Fruit fly (Drosophila melanogaster): ENCODE data around the gene CG46412.
"Not testable (repeated sequence)": the region's sequence is repeated elsewhere in the genome, so short reads cannot be mapped to it uniquely, and the experiment has no call there.

CG46412 gene

DNA sequence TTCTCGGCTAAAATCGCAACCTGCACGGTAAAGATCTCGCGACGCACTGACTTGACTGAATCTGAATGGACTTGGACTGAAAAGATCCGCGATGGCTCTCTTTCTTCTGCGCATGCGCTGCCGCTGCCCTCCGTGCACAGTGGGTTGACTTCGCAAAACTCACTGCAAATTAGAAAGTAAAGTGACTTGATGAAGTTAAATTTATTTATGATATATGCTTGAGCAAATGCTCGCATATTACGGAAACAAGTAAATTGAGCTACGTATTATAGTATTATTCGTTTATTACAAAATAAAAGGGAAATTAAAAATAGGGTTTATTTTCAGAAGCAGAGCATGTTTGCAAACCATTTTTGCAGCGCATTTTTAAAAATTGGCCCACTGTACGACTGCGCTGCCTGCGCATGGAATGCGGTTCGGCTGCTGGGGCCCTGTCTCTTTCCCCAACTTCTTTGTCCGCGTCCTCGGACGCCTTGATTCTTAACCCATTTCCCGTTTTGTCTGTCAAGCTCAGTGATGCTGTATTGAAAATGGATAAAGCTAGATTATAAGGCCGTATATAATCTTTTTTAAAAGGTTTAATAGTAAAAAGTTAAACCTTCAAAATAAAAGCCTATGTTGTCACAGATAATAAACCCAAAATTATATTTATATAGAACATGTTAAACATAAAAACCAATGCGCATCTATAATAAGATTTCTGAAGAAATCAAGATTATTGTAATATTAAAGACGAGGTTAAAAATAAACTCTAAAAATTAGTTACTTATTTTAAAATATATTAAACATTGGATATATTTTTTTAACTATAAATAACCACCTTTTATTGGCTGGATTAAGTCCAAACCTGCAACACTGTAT, 24.1 kb upstream of the CG46412 start, which contains the start of gene rt:
TSS of gene rt (minus strand) at position 51 of the 861 bp plus-strand sequence.
- TF ChIP-seq CG17801 (GFP tag; optimal IDR thresholded peaks at IDR 0.05; ENCODE audit: partially characterized antibody) = peak; percentile 27

DNA sequence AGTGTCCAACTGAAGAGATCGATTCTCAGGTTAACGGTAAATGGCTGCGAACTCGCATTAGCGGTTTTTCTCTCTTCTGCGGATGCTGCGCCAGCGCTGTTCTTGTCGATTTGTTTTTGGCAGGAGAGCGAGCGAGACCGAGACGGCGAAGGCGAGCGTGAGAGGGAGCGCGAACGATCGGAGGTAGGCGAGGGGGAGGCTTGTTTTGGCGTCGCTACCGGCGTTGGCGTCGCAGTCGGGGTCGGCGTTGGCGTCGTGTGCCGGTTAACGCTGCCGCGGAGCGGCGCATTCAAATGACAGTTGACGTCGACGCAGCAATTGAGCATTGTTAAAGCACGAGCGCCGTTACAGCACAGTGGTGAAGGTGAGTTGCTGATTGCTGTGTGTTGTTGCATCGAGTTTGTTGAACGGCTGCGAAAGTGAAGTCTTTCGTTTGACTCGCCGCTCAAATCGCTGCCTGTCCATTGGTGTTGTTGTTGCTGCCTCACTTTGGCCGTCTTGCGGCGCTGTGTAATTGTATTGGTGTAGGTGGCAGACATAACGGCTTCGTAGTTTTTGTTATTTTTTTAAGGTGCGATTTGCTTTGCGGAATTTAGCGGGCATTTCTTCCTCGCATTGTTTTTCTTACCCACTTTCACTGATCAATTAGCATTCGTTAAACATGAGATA, 23.1 kb upstream of the CG46412 start:
- TF ChIP-seq CG17801 (GFP tag; optimal IDR thresholded peaks at IDR 0.05; ENCODE audit: partially characterized antibody) = no peak

DNA sequence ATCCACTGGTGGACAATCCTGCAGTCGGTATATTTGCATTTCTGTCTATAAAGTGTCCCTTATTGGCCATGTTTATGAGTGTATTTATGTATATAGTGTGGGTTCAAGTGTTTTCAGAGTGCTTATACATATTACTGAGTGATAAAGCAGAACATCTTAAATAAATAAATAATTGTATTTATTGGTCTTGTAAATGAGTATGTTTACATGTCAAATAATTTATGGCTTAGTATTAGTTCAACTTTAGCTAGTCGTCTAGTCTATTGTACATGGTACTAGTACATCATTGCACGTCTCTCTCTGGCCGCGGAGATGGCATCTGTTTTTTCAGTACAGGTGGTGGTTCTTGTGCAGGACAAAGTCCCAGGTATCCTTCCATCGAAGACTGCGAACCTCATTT, 20.1 kb upstream of the CG46412 start, which contains the start of gene CG32086:
TSS of gene CG32086 (minus strand) at position 101 of the 400 bp plus-strand sequence.
- no peak for TF ChIP-seq CG17801 (GFP tag; optimal IDR thresholded peaks at IDR 0.05; ENCODE audit: partially characterized antibody)

DNA sequence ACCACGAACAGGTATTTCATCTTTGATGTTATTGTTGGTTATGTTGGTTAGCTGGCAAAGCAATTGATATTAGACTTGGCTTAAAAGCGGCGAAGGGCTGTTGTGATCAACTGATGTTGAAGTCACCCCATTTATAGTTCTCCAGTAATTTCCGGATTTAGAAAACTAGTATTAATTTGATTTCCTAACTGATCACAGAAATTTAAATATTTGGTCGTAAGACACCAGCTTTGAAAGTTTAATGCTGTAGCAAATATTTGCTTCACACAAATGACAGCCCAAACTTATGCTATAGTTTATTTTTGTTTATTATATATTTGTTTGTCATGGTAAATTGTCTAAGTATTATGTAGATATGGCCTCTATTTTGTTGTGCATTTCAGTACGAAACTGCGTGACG, 18.2 kb upstream of the CG46412 start, which contains the start of gene CG33269:
TSS of gene CG33269 (minus strand) at position 101 of the 400 bp plus-strand sequence.
- no peak for TF ChIP-seq CG17801 (GFP tag; optimal IDR thresholded peaks at IDR 0.05; ENCODE audit: partially characterized antibody)

DNA sequence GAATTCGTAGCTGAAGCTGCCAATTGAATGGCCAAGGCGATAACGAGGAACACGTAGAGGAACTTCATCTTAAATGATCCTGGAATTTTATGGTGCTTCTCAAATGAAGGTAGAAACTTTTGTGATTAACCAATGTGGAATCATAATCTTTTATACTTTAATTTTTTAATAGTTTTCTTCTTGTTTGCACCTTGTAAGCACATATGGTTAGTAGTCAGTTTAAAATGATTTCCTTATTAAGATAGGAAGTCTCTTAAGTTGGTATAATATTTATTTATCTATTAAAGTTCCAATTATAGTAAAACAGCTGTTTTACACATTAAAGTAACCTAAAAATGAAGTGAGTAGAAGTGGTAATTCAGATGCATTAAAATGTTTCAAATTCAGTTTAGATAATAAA, 17.0 kb upstream of the CG46412 start, which contains the start of gene CG43391:
TSS of gene CG43391 (minus strand) at position 101 of the 400 bp plus-strand sequence.
- TF ChIP-seq CG17801 (GFP tag; optimal IDR thresholded peaks at IDR 0.05; ENCODE audit: partially characterized antibody) = no peak

DNA sequence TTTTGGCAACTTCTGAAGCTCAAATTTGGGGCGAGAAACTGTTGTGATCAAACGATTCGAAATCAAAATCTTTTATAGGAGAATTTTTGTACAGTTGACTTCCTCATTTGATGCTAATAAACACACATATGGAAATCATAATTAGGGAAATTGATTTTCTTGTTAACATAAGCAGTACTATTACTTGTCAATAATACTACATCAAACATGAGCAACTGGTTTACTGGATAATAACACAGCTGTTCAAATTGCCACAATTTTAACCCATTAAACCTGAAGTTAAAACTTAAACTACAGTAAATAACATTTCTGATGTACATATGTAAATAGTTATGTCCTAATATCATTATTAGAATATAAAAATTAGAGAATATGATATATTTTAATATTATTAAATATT, 16.0 kb upstream of the CG46412 start, which contains the start of gene CG43390:
TSS of gene CG43390 (minus strand) at position 32 of the 400 bp plus-strand sequence.
- TF ChIP-seq CG17801 (GFP tag; optimal IDR thresholded peaks at IDR 0.05; ENCODE audit: partially characterized antibody) = no peak

DNA sequence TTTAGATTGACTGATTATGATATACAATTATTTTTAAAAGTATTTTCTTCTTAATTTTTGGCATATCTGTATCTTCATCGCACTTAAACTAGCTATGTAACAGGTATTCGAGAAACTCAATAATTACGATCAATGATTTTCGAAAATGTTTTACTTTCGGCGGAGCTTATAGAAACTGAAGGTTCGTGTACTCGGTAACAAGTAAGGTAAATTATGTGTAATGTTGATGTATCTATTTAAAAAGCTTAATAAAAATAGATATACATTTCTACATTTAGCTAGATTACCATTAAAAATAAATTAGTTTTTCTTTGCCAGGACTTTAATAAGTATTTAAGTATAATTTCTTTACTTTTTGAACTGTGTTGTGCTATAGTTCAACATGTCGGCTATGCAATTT, 15.0 kb upstream of the CG46412 start:
- TF ChIP-seq CG17801 (GFP tag; optimal IDR thresholded peaks at IDR 0.05; ENCODE audit: partially characterized antibody) = no peak

DNA sequence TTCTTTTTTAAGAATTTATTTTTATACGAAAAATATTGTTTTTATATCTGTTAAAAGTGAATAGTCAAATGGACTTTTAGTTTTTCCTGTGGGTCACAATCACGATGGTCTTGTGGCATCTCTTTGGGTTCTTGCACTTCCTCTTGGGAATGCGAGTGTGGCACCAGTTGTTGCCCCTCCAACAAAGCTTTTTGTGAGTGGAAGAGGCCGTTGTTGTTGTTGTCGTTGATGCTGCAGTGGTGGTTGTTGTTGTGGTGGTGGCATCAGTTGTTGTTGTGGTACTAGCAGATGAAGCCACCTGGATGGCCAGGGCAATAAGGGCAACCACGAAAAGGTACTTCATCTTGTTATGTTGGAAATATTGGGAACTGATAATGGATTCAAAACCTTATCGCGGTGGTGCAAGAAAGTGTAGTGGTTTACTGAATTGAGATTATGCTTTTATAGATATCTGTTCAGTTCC, 14.4 kb upstream of the CG46412 start, which contains the start of gene CG33270:
TSS of gene CG33270 (minus strand) at position 413 of the 463 bp plus-strand sequence.
- TF ChIP-seq CG17801 (GFP tag; optimal IDR thresholded peaks at IDR 0.05; ENCODE audit: partially characterized antibody) = no peak

DNA sequence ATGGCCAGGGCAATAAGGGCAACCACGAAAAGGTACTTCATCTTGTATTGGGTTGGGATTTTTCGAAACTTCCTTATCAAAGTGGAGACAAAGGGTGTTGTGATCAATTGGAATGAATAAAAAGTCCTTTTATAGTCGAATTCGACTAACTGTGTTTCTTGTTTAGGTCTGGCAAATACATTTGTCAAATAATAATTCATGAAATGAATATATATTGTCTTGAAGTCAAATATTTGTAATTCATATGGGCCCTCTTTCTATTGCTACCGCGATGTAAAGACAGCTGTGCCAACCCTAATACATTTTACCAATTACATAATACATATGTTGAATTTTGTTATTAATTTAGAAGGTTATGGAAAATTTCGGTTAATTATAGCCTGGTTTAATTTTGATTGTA, 13.5 kb upstream of the CG46412 start, which contains the start of gene CG33271:
TSS of gene CG33271 (minus strand) at position 101 of the 400 bp plus-strand sequence.
- TF ChIP-seq CG17801 (GFP tag; optimal IDR thresholded peaks at IDR 0.05; ENCODE audit: partially characterized antibody) = no peak

DNA sequence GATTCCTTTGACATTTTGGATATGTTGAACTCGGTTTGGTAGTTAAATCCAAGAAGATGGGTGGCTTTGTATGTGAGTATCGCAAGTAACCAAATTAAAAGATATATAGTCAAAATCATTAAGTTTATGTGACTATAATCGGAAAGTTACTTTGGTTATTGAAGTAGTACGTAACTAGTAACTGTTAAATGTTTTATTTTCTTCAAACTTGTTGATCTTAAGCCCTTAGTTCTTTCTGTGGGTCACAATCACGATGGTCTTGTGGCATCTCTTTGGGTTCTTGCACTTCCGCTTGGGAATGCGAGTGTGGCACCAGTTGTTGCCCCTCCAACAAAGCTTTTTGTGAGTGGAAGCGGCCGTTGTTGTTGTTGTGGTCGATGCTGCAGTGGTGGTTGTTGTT, 13.1 kb upstream of the CG46412 start, which contains the start of gene CG33489:
TSS of gene CG33489 (minus strand) at position 101 of the 400 bp plus-strand sequence.
- not testable (repeated sequence) for TF ChIP-seq CG17801 (GFP tag; optimal IDR thresholded peaks at IDR 0.05; ENCODE audit: partially characterized antibody)

DNA sequence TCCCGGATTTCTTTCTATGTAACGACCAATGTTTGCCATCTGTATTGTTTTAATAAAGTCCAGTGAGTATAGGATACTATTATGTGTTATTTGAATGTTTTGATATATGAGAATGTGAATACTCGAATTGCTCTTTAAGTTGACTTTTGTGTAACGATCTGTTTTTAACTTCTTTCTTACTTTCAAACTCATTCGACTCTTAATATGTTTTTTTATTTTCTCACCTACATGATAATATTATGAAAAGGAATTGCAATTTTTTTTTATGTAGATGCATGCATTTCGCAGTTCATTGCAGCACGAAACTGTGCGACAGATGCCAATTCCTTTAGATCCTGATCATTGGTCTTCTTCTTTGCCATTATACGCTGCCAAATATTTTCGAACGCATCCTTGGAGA, 10.7 kb upstream of the CG46412 start, which contains the start of gene CG33490:
TSS of gene CG33490 (minus strand) at position 101 of the 400 bp plus-strand sequence.
- no peak for TF ChIP-seq CG17801 (GFP tag; optimal IDR thresholded peaks at IDR 0.05; ENCODE audit: partially characterized antibody)

DNA sequence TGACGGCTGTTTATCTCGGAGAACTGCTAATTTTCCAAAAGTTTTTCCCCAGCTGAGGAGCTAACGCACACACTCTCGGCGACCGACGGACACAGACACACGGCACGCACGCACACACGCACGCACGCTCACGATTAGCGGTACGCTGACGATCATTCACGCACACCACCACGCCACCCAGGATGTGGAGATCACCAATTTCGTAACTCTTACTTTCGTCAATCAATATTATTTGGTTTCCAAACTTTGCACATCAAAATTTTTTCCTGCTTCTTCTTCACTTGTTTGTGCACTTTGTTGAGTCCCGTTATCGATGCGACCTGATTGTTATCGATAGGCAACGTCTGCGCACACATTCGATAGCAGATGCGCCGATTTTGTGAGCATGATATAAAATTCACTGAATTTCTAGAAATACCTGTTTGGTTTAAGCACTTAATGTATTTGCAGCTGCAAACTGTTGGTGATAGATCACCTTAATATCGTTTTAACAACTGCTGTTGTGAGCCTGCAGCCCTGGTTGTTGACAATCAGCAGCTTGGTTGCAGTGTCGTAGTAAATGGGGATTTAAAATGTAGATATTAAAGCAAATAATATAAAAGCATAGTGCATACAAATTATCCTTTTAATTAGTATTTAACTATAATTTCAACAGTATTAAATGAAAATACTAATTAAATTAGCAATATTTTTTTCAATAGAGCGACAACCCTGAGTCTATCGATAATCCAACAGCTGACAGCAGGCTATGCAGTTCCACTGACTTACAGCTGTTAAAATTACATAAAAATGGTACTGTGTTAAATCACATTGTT, 1.7 kb downstream of the CG46412 start, which contains the start of the genes CG7394 and Mob2:
TSS of gene CG7394 (plus strand) at position 51 of the 815 bp plus-strand sequence.
TSS of gene Mob2 (minus strand) at position 288 of the 815 bp plus-strand sequence.
- TF ChIP-seq CG17801 (GFP tag; optimal IDR thresholded peaks at IDR 0.05; ENCODE audit: partially characterized antibody) = peak; percentile 86

DNA sequence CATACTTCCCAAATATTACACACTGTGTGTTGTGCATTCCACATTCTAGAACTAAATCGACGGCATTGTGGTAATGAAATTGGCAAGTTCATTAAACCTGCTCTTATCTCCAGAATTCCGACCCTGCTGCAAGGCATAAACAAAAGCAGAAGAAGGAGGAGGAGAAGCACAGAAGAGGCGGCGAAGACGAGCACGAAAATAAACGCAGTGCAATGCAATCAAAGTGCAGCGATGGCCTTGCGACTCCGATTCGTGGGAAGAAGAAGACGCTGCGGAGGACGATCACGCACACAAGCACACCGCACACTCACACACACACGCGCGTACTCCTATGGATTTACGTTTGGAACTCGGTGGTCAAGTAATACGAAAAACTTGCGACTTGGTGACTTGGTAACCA, 3.0 kb downstream of the CG46412 start:
- no peak for TF ChIP-seq CG17801 (GFP tag; optimal IDR thresholded peaks at IDR 0.05; ENCODE audit: partially characterized antibody)

DNA sequence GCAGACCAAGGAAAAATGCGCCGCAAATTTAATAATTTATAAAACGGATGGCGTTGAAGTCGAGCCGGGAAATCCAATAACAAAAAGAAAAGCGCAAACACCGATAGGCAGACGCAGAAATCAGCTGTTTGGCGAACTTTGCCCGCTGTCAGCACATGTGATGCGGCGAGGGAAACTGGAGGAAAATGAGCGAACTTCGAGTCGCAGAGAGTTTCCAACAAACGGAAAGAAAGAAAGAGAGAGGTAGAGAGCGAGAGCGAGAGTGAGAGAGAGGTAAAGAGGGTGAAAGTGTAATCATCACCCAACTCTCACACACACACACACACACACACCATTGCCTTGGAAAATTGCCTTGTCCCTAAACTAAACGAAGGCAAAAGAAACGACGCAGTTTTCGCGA, 6.7 kb downstream of the CG46412 start:
- no peak for TF ChIP-seq CG17801 (GFP tag; optimal IDR thresholded peaks at IDR 0.05; ENCODE audit: partially characterized antibody)

All from ovary, adult (tissue).